Comparison of ENCODE assay signal across 5 fruit fly cellular contexts in the genomic region with DNA sequence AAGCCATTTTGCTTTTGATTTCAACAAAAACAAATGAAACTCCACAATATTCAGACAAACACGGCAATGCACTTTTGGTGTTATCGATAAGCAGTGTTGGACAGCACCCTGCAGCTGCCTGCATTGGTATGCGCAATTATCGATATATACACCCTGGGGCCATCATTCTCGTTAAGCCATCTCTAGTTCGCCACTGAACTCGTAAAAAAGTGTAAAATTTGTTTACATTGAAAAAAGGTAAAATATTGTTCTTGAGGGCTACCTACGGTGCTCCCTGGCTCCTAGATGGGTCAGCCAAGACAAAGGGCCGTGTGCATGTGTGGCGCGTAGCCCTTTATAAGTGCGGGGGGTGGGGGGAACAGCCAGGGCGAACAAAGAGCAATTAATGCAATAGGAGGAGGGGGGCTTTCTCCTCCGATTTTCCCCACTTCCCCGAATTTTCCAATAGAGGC.
TF ChIP-seq lines count a peak whose summit lies in the region.

Gene CG13603 (minus strand): TSS at position 91 of the 452 bp plus-strand sequence.
Gene CG5902 (plus strand): TSS at position 164 of the 452 bp plus-strand sequence.

- TF ChIP-seq CTCF in whole organism, embryonic (GFP tag; optimal IDR thresholded peaks at IDR 0.05; lab: Kevin White, UChicago): no peak

TF ChIP-seq in whole organism, adult, 20 proteins besides CTCF, POLR2A, EP300 and RAD21 (continues in another document):
- no peak for TF ChIP-seq CG33017 (tag; optimal IDR thresholded peaks at IDR 0.05; lab: Kevin White, UChicago)
- no peak for TF ChIP-seq Hr96 (GFP tag; optimal IDR thresholded peaks at IDR 0.05; lab: Kevin White, UChicago)
- TF ChIP-seq toe (GFP tag; optimal IDR thresholded peaks at IDR 0.05; lab: Kevin White, UChicago): peak; percentile 79
- TF ChIP-seq CG7045 (GFP tag; optimal IDR thresholded peaks at IDR 0.05; lab: Kevin White, UChicago): peak; percentile 59
- no peak for TF ChIP-seq tj (GFP tag; optimal IDR thresholded peaks at IDR 0.05; lab: Kevin White, UChicago)
- TF ChIP-seq CG14711 (tag; optimal IDR thresholded peaks at IDR 0.05; lab: Kevin White, UChicago): peak; percentile 40
- peak; percentile 66 for TF ChIP-seq CG7101 (tag; optimal IDR thresholded peaks at IDR 0.05; lab: Kevin White, UChicago)
- peak; percentile 40 for TF ChIP-seq Clk (GFP tag; optimal IDR thresholded peaks at IDR 0.05; lab: Kevin White, UChicago)
- TF ChIP-seq Crg-1 (GFP tag; optimal IDR thresholded peaks at IDR 0.05; lab: Kevin White, UChicago): peak; percentile 81
- peak; percentile 75 for TF ChIP-seq bab1 (GFP tag; optimal IDR thresholded peaks at IDR 0.05; lab: Kevin White, UChicago)
- peak; percentile 58 for TF ChIP-seq cic (GFP tag; optimal IDR thresholded peaks at IDR 0.05; lab: Kevin White, UChicago)
- TF ChIP-seq CG12768 (GFP tag; optimal IDR thresholded peaks at IDR 0.05; lab: Kevin White, UChicago): peak; percentile 80
- no peak for TF ChIP-seq cnc (optimal IDR thresholded peaks at IDR 0.05; lab: Kevin White, UChicago)
- peak; percentile 70 for TF ChIP-seq pad (GFP tag; optimal IDR thresholded peaks at IDR 0.05; lab: Kevin White, UChicago)
- TF ChIP-seq CG11617 (GFP tag; optimal IDR thresholded peaks at IDR 0.05; lab: Kevin White, UChicago): peak; percentile 49
- TF ChIP-seq CG1620 (GFP tag; optimal IDR thresholded peaks at IDR 0.05; lab: Kevin White, UChicago): peak; percentile 84
- TF ChIP-seq Mnt (GFP tag; optimal IDR thresholded peaks at IDR 0.05; lab: Kevin White, UChicago): peak; percentile 80

TF ChIP-seq in whole organism, embryonic, 481 proteins besides CTCF, POLR2A, EP300 and RAD21 (continues in another document):
- TF ChIP-seq Ets97D (GFP tag; optimal IDR thresholded peaks at IDR 0.05; lab: Kevin White, UChicago) (peak; percentile 80), CG12071 (GFP tag; optimal IDR thresholded peaks at IDR 0.05; lab: Kevin White, UChicago) (no peak), CG13424 (tag; optimal IDR thresholded peaks at IDR 0.05; lab: Kevin White, UChicago) (no peak), YL-1 (GFP tag; optimal IDR thresholded peaks at IDR 0.05; lab: Kevin White, UChicago) (peak; percentile 97), aop (GFP tag; IDR thresholded peaks at IDR 0.05; lab: Robert Waterston, UW) (no peak), CG34224 (GFP tag; IDR thresholded peaks at IDR 0.05; lab: Robert Waterston, UW; ENCODE audit: partially characterized antibody) (peak; percentile 71; the same call in 2 of the 3 replicates), Awh (GFP tag; IDR thresholded peaks at IDR 0.05; lab: Robert Waterston, UW) (no peak), klu (GFP tag; IDR thresholded peaks at IDR 0.05; lab: Robert Waterston, UW) (no peak), CG2116 (GFP tag; optimal IDR thresholded peaks at IDR 0.05; lab: Kevin White, UChicago) (peak; percentile 98), ttk (GFP tag; IDR thresholded peaks at IDR 0.05; lab: Robert Waterston, UW) (no peak), CG1233 (GFP tag; optimal IDR thresholded peaks at IDR 0.05; lab: Kevin White, UChicago) (no peak), B-H1 (GFP tag; IDR thresholded peaks at IDR 0.05; lab: Robert Waterston, UW) (no peak), BtbVII (GFP tag; optimal IDR thresholded peaks at IDR 0.05; lab: Kevin White, UChicago) (peak; percentile 6), CG10209 (GFP tag; optimal IDR thresholded peaks at IDR 0.05; lab: Kevin White, UChicago) (no peak), cad (GFP tag; optimal IDR thresholded peaks at IDR 0.05; lab: Kevin White, UChicago) (no peak), ro (GFP tag; IDR thresholded peaks at IDR 0.05; lab: Robert Waterston, UW) (no peak), CG10565 (GFP tag; optimal IDR thresholded peaks at IDR 0.05; lab: Kevin White, UChicago) (no peak)

TF ChIP-seq in whole organism, prepupa, 60 proteins besides CTCF, POLR2A, EP300 and RAD21 (continues in another document):
- no peak for TF ChIP-seq acj6 (GFP tag; optimal IDR thresholded peaks at IDR 0.05; lab: Kevin White, UChicago)
- peak; percentile 28 for TF ChIP-seq net (GFP tag; optimal IDR thresholded peaks at IDR 0.05; lab: Kevin White, UChicago)
- TF ChIP-seq esn (GFP tag; optimal IDR thresholded peaks at IDR 0.05; lab: Kevin White, UChicago): peak; percentile 61
- peak; percentile 26 for TF ChIP-seq CG7368 (GFP tag; optimal IDR thresholded peaks at IDR 0.05; lab: Kevin White, UChicago)
- no peak for TF ChIP-seq vri (GFP tag; optimal IDR thresholded peaks at IDR 0.05; lab: Kevin White, UChicago)
- TF ChIP-seq CG6792 (GFP tag; optimal IDR thresholded peaks at IDR 0.05; lab: Kevin White, UChicago): peak; percentile 29
- no peak for TF ChIP-seq salr (GFP tag; optimal IDR thresholded peaks at IDR 0.05; lab: Kevin White, UChicago)
- peak; percentile 11 for TF ChIP-seq Ets96B (tag; optimal IDR thresholded peaks at IDR 0.05; lab: Kevin White, UChicago)
- TF ChIP-seq CG6808 (GFP tag; optimal IDR thresholded peaks at IDR 0.05; lab: Kevin White, UChicago): peak; percentile 40
- peak in 1 of 2 experiments; percentile 72 for TF ChIP-seq ss (GFP tag; optimal IDR thresholded peaks at IDR 0.05; lab: Kevin White, UChicago)
- peak; percentile 57 for TF ChIP-seq cyc (GFP tag; optimal IDR thresholded peaks at IDR 0.05; lab: Kevin White, UChicago)
- no peak for TF ChIP-seq eg (GFP tag; IDR thresholded peaks at IDR 0.05; lab: Robert Waterston, UW)
- TF ChIP-seq CG6854 (GFP tag; optimal IDR thresholded peaks at IDR 0.05; lab: Kevin White, UChicago): peak; percentile 45
- peak; percentile 36 for TF ChIP-seq dsx (GFP tag; optimal IDR thresholded peaks at IDR 0.05; lab: Kevin White, UChicago; ENCODE audit: poor library complexity, severe bottlenecking)
- no peak for TF ChIP-seq fkh (GFP tag; optimal IDR thresholded peaks at IDR 0.05; lab: Kevin White, UChicago)
- no peak for TF ChIP-seq CG32006 (GFP tag; optimal IDR thresholded peaks at IDR 0.05; lab: Kevin White, UChicago)
- no peak for TF ChIP-seq pdm3 (GFP tag; optimal IDR thresholded peaks at IDR 0.05; lab: Kevin White, UChicago)
- no peak for TF ChIP-seq Sox102F (GFP tag; optimal IDR thresholded peaks at IDR 0.05; lab: Kevin White, UChicago)

TF ChIP-seq in whole organism, pupa, 21 proteins besides CTCF, POLR2A, EP300 and RAD21:
- TF ChIP-seq D1 (tag; optimal IDR thresholded peaks at IDR 0.05; lab: Kevin White, UChicago) (no peak), CG10348 (GFP tag; IDR thresholded peaks at IDR 0.05; lab: Robert Waterston, UW) (no peak), gl (tag; optimal IDR thresholded peaks at IDR 0.05; lab: Kevin White, UChicago) (peak; percentile 48), fd96Ca (GFP tag; IDR thresholded peaks at IDR 0.05; lab: Robert Waterston, UW) (peak; percentile 57; the same call in 1 of the 3 replicates), CG32121 (GFP tag; IDR thresholded peaks at IDR 0.05; lab: Robert Waterston, UW) (peak; percentile 42; the same call in 1 of the 2 replicates), CG15710 (tag; optimal IDR thresholded peaks at IDR 0.05; lab: Kevin White, UChicago) (peak; percentile 16), rn (GFP tag; IDR thresholded peaks at IDR 0.05; lab: Robert Waterston, UW) (0 out of 2 replicates have a peak, but pooled peaks have one; percentile 8), EcR (GFP tag; optimal IDR thresholded peaks at IDR 0.05; lab: Kevin White, UChicago) (peak; percentile 70), Ets98B (GFP tag; IDR thresholded peaks at IDR 0.05; lab: Robert Waterston, UW) (peak; percentile 30)

TF ChIP-seq in whole organism, wandering third instar larva, 38 proteins besides CTCF, POLR2A, EP300 and RAD21 (continues in another document):
- TF ChIP-seq br (GFP tag; optimal IDR thresholded peaks at IDR 0.05; lab: Kevin White, UChicago) (peak; percentile 71), CG9705 (GFP tag; optimal IDR thresholded peaks at IDR 0.05; lab: Kevin White, UChicago) (peak; percentile 47), usp (GFP tag; optimal IDR thresholded peaks at IDR 0.05; lab: Kevin White, UChicago) (no peak), sv (GFP tag; optimal IDR thresholded peaks at IDR 0.05; lab: Kevin White, UChicago) (peak; percentile 14), Vsx2 (GFP tag; optimal IDR thresholded peaks at IDR 0.05; lab: Kevin White, UChicago; ENCODE audit: partially characterized antibody) (peak; percentile 83), foxo (GFP tag; optimal IDR thresholded peaks at IDR 0.05; lab: Kevin White, UChicago) (peak in 1 of 2 experiments; percentile 73), brk (GFP tag; optimal IDR thresholded peaks at IDR 0.05; lab: Kevin White, UChicago) (no peak), Rel (GFP tag; optimal IDR thresholded peaks at IDR 0.05; lab: Kevin White, UChicago) (no peak), Rel (tag; optimal IDR thresholded peaks at IDR 0.05; lab: Kevin White, UChicago) (peak; percentile 64), dsf (GFP tag; optimal IDR thresholded peaks at IDR 0.05; lab: Kevin White, UChicago; ENCODE audit: borderline replicate concordance) (no peak), woc (GFP tag; optimal IDR thresholded peaks at IDR 0.05; lab: Kevin White, UChicago) (no peak), Dif (GFP tag; optimal IDR thresholded peaks at IDR 0.05; lab: Kevin White, UChicago; ENCODE audit: partially characterized antibody) (no peak), tai (GFP tag; optimal IDR thresholded peaks at IDR 0.05; lab: Kevin White, UChicago) (no peak), dl (GFP tag; optimal IDR thresholded peaks at IDR 0.05; lab: Kevin White, UChicago; ENCODE audit: insufficient read depth in 1 of 2, partially characterized antibody in 2 of 2) (no peak), CG32264 (GFP tag; optimal IDR thresholded peaks at IDR 0.05; lab: Kevin White, UChicago) (no peak), lola (GFP tag; optimal IDR thresholded peaks at IDR 0.05; lab: Kevin White, UChicago) (no peak), HLH106 (tag; optimal IDR thresholded peaks at IDR 0.05; lab: Kevin White, UChicago) (peak; percentile 35), Mio (GFP tag; optimal IDR thresholded peaks at IDR 0.05; lab: Kevin White, UChicago) (no peak), GATAd (GFP tag; optimal IDR thresholded peaks at IDR 0.05; lab: Kevin White, UChicago) (no peak), Jra (GFP tag; optimal IDR thresholded peaks at IDR 0.05; lab: Kevin White, UChicago) (peak; percentile 77), Sp1 (GFP tag; optimal IDR thresholded peaks at IDR 0.05; lab: Kevin White, UChicago) (peak; percentile 15), Hr83 (GFP tag; optimal IDR thresholded peaks at IDR 0.05; lab: Kevin White, UChicago; ENCODE audit: poor library complexity, severe bottlenecking) (peak; percentile 97), ey (GFP tag; optimal IDR thresholded peaks at IDR 0.05; lab: Kevin White, UChicago) (no peak), Dfd (GFP tag; optimal IDR thresholded peaks at IDR 0.05; lab: Kevin White, UChicago) (no peak), Myc (optimal IDR thresholded peaks at IDR 0.05; lab: Kevin White, UChicago) (no peak), Hr78 (GFP tag; optimal IDR thresholded peaks at IDR 0.05; lab: Kevin White, UChicago) (no peak), rgr (GFP tag; optimal IDR thresholded peaks at IDR 0.05; lab: Kevin White, UChicago) (peak; percentile 75), pan (optimal IDR thresholded peaks at IDR 0.05; lab: Kevin White, UChicago) (no peak), fru (GFP tag; optimal IDR thresholded peaks at IDR 0.05; lab: Kevin White, UChicago) (peak; percentile 72), Hnf4 (GFP tag; optimal IDR thresholded peaks at IDR 0.05; lab: Kevin White, UChicago) (peak; percentile 88)
